Worm (Caenorhabditis elegans): ENCODE data around the gene srsx-10.

The srsx-10 gene

ce11 chrV:4951434-4951833, 23.1 kb downstream of the srsx-10 start, which contains the start of gene str-207:
TSS of gene str-207 (plus strand) at chrV:4951734.
- TF ChIP-seq nhr-76 (tag; optimal IDR thresholded peaks at IDR 0.05) (no peak), egl-5 (tag; optimal IDR thresholded peaks at IDR 0.05) (no peak), ama-1 (optimal IDR thresholded peaks at IDR 0.05) (no peak), eor-1 (tag; optimal IDR thresholded peaks at IDR 0.05) (no peak)

DNA sequence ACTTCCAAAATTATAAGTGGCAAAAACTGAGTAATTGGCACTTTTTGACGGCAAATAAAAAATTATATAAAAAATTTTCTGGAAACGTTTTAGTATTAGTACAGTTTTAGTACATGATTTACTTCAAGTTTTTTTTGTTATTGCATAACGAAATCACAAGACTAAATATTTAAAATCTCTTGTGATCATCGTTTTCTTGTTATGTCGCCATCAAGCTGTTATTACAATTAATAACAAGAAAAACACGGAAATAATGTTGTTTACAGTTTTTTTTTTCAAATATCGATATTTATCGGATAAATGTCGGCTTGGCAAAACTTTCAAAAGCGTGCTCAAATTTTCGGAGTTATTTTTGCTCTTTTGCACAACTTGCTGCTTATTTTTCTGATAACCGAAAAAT, 25.9 kb downstream of the srsx-10 start, which contains the start of gene str-209:
TSS of gene str-209 (plus strand) at position 301 of the 400 bp plus-strand sequence.
- no peak for TF ChIP-seq elt-3 (tag; optimal IDR thresholded peaks at IDR 0.05)
- no peak for TF ChIP-seq snpc-4 (tag; optimal IDR thresholded peaks at IDR 0.05)
- no peak for TF ChIP-seq egl-5 (tag; optimal IDR thresholded peaks at IDR 0.05)
- no peak for TF ChIP-seq eor-1 (tag; optimal IDR thresholded peaks at IDR 0.05)
- no peak for TF ChIP-seq fkh-10 (GFP tag; optimal IDR thresholded peaks at IDR 0.05)
- TF ChIP-seq zag-1 (tag; optimal IDR thresholded peaks at IDR 0.05), result no peak
- TF ChIP-seq mml-1 (tag; optimal IDR thresholded peaks at IDR 0.05), result no peak
- no peak for TF ChIP-seq nhr-23 (tag; optimal IDR thresholded peaks at IDR 0.05)
- no peak for TF ChIP-seq nhr-11 (tag; optimal IDR thresholded peaks at IDR 0.05)

ce11 chrV:4944219-4944618, 30.4 kb downstream of the srsx-10 start, which contains the start of gene str-211:
TSS of gene str-211 (minus strand) at chrV:4944319.
- TF ChIP-seq snpc-4 (tag; optimal IDR thresholded peaks at IDR 0.05), result no peak
- no peak for TF ChIP-seq unc-39 (tag; optimal IDR thresholded peaks at IDR 0.05)
- TF ChIP-seq eor-1 (tag; optimal IDR thresholded peaks at IDR 0.05), result no peak
- TF ChIP-seq nfya-1 (tag; optimal IDR thresholded peaks at IDR 0.05; ENCODE audit: insufficient read depth), result no peak
- TF ChIP-seq nhr-11 (tag; optimal IDR thresholded peaks at IDR 0.05), result no peak
- TF ChIP-seq hmg-11 (tag; optimal IDR thresholded peaks at IDR 0.05), result no peak
- TF ChIP-seq nhr-237 (tag; optimal IDR thresholded peaks at IDR 0.05), result no peak
- no peak for TF ChIP-seq ceh-28 (tag; optimal IDR thresholded peaks at IDR 0.05)
- TF ChIP-seq elt-2 (tag; optimal IDR thresholded peaks at IDR 0.05), result no peak
- no peak for TF ChIP-seq nhr-28 (tag; optimal IDR thresholded peaks at IDR 0.05)
- TF ChIP-seq R02D3.7 (tag; optimal IDR thresholded peaks at IDR 0.05), result no peak
- no peak for TF ChIP-seq unc-62 (GFP tag; optimal IDR thresholded peaks at IDR 0.05)
- TF ChIP-seq ceh-82 (tag; optimal IDR thresholded peaks at IDR 0.05), result no peak
- TF ChIP-seq fos-1 (tag; optimal IDR thresholded peaks at IDR 0.05), result no peak
- no peak for TF ChIP-seq lin-39 (tag; optimal IDR thresholded peaks at IDR 0.05)
- no peak for TF ChIP-seq nhr-25 (tag; optimal IDR thresholded peaks at IDR 0.05)
- TF ChIP-seq ceh-16 (tag; optimal IDR thresholded peaks at IDR 0.05), result no peak
- TF ChIP-seq daf-12 (tag; optimal IDR thresholded peaks at IDR 0.05), result no peak

- TF ChIP-seq snpc-4 (tag; optimal IDR thresholded peaks at IDR 0.05), result no peak
- TF ChIP-seq nhr-23 (tag; optimal IDR thresholded peaks at IDR 0.05), result no peak
Measured at ce11 chrV:4937337-4937736, 37.2 kb downstream of the srsx-10 start.

DNA sequence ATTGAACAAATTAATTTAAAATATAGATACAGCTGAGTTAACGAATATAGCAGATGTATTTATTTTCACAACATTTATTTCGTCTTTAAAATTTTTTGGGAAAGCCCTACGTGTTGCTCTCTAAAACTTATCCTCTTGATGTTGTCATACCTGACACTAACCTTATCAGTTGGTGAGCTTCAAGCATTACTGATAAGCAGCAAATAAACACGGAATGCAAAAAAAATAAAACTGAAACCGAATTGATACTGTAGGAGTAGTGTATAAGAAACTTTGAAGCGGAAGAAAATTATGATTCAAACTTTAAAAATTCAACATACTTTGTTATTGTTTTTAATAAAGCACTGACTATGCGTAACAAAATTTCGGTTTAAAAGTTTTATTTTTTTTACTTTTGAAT, 39.5 kb downstream of the srsx-10 start:
- TF ChIP-seq elt-2 (tag; optimal IDR thresholded peaks at IDR 0.05), result peak; percentile 37
- peak; percentile 51 for TF ChIP-seq pqm-1 (tag; optimal IDR thresholded peaks at IDR 0.05)
- TF ChIP-seq daf-12 (tag; optimal IDR thresholded peaks at IDR 0.05), result no peak
- TF ChIP-seq nhr-12 (tag; optimal IDR thresholded peaks at IDR 0.05), result no peak
- no peak for TF ChIP-seq unc-62 (GFP tag; optimal IDR thresholded peaks at IDR 0.05)
- TF ChIP-seq lsy-12 (tag; optimal IDR thresholded peaks at IDR 0.05), result no peak
- TF ChIP-seq elt-3 (tag; optimal IDR thresholded peaks at IDR 0.05), result no peak

DNA sequence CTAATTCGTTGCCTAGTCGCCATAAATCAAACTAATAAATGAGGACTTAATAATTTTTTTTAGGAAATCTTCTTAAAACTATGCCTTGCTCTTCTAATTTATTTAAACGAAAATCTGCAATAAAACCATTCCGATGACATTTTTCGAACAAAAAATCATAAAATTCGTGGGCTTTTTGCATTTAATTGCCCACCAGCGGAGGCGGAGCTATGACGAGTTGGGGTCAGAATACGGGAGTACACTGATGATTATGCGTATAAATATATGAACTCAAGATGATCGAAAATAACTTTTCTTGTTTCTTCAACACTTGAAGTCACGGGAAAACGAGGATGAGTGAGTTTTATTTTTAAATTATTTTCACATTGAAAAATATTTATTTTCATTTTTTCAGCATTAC, 40.2 kb downstream of the srsx-10 start, which contains the start of gene catp-2:
TSS of gene catp-2 (plus strand) at position 301 of the 400 bp plus-strand sequence.
- TF ChIP-seq egl-5 (tag; optimal IDR thresholded peaks at IDR 0.05) (no peak), jun-1 (tag; optimal IDR thresholded peaks at IDR 0.05) (no peak), aly-2 (tag; optimal IDR thresholded peaks at IDR 0.05) (no peak), elt-2 (tag; optimal IDR thresholded peaks at IDR 0.05) (no peak), elt-1 (tag; optimal IDR thresholded peaks at IDR 0.05) (no peak), ama-1 (optimal IDR thresholded peaks at IDR 0.05) (no peak), skn-1 (tag; optimal IDR thresholded peaks at IDR 0.05) (no peak), egl-27 (tag; optimal IDR thresholded peaks at IDR 0.05) (no peak), sea-2 (GFP tag; optimal IDR thresholded peaks at IDR 0.05) (no peak), pha-4 (tag; optimal IDR thresholded peaks at IDR 0.05) (no peak), R02D3.7 (tag; optimal IDR thresholded peaks at IDR 0.05) (no peak), nhr-67 (tag; optimal IDR thresholded peaks at IDR 0.05) (no peak), pqm-1 (tag; optimal IDR thresholded peaks at IDR 0.05) (no peak), nhr-12 (tag; optimal IDR thresholded peaks at IDR 0.05) (no peak), ceh-9 (tag; optimal IDR thresholded peaks at IDR 0.05) (no peak), eor-1 (tag; optimal IDR thresholded peaks at IDR 0.05) (no peak), nhr-11 (tag; optimal IDR thresholded peaks at IDR 0.05) (no peak), ZK546.5 (tag; optimal IDR thresholded peaks at IDR 0.05) (no peak), ceh-28 (tag; optimal IDR thresholded peaks at IDR 0.05) (no peak), mdl-1 (tag; optimal IDR thresholded peaks at IDR 0.05) (no peak)
